Worm (Caenorhabditis elegans): Measurements from ENCODE around the gene shc-2.

Gene shc-2

DNA sequence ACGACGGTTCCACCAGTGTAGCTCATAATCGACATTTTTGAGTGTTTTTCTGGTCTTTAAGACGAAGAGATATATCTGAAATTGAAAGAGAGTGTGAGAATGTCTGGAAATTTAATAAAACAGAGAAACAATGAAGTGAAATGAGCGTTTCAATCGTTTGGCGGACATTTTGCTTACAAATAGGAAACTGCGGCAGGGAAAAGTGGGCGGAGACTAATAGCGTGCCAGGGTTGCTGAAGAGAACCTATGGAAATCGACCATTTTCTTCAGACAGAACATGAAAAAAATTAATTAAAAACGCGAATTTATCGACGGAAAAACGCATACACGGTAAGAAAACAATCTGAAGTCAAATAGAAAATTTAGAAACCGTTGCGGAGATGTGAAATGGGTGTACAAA, 13.6 kb upstream of the shc-2 start, which contains the start of gene pbs-3 (continued):
- TF ChIP-seq ets-4 (GFP tag; optimal IDR thresholded peaks at IDR 0.05) (no peak), madf-10 (tag; optimal IDR thresholded peaks at IDR 0.05) (no peak), aptf-3 (GFP tag; IDR thresholded peaks at IDR 0.05) (no peak), Y95B8A.8 (GFP tag; IDR thresholded peaks at IDR 0.05) (no peak), zim-3 (tag; optimal IDR thresholded peaks at IDR 0.05) (no peak), T07F8.4 (tag; optimal IDR thresholded peaks at IDR 0.05) (no peak), nfyb-1 (GFP tag; IDR thresholded peaks at IDR 0.05) (no peak), mxl-1 (tag; optimal IDR thresholded peaks at IDR 0.05) (no peak), sea-2 (GFP tag; IDR thresholded peaks at IDR 0.05) (no peak), F57A8.1 (GFP tag; optimal IDR thresholded peaks at IDR 0.05) (no peak), bed-2 (GFP tag; IDR thresholded peaks at IDR 0.05) (no peak), rcor-1 (GFP tag; IDR thresholded peaks at IDR 0.05) (peak; percentile 33; the same call in 1 of the 2 replicates), ztf-22 (GFP tag; optimal IDR thresholded peaks at IDR 0.05) (no peak), lsy-27 (tag; optimal IDR thresholded peaks at IDR 0.05; ENCODE audit: borderline replicate concordance, insufficient read depth) (no peak), pbrm-1 (GFP tag; IDR thresholded peaks at IDR 0.05) (peak; percentile 41; the same call in 1 of the 2 replicates), lin-26 (GFP tag; IDR thresholded peaks at IDR 0.05) (no peak), mes-4 (tag; optimal IDR thresholded peaks at IDR 0.05) (no peak), somi-1 (GFP tag; optimal IDR thresholded peaks at IDR 0.05) (no peak), snpc-3.4 (tag; optimal IDR thresholded peaks at IDR 0.05) (no peak), cebp-1 (GFP tag; IDR thresholded peaks at IDR 0.05) (no peak), cebp-1 (tag; optimal IDR thresholded peaks at IDR 0.05) (no peak), hlh-12 (tag; optimal IDR thresholded peaks at IDR 0.05) (no peak), ztf-18 (tag; optimal IDR thresholded peaks at IDR 0.05) (no peak), F33H1.4 (GFP tag; IDR thresholded peaks at IDR 0.05) (no peak), D2030.7 (GFP tag; IDR thresholded peaks at IDR 0.05) (peak; percentile 61), egl-44 (GFP tag; IDR thresholded peaks at IDR 0.05) (no peak)

DNA sequence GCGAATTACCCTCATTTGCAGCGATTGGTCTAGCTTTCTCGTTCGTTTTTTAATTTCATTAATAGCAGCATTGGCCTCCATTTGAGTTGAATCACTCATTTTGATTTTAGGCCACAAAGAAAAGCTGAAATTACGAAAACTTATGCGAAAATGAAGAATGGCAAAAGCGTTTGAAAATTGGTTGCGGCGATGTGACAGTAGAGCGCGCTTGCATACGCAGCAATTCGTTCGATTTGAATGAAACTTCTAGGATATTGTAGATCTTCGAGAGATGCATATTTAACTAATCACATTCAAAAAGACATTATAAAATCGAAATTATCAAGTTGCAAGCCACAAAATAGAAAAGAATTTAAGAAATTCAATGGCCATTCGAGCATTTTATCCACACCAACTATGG, 9.2 kb upstream of the shc-2 start, which contains the start of gene ulp-2:
Gene ulp-2, minus strand, starts transcription at position 158 of the 400 bp plus-strand sequence.
- peak; percentile 15; the same call in 1 of the 2 replicates for TF ChIP-seq hmg-1.2 (GFP tag; IDR thresholded peaks at IDR 0.05)
- TF ChIP-seq ztf-3 (GFP tag; optimal IDR thresholded peaks at IDR 0.05) = no peak

DNA sequence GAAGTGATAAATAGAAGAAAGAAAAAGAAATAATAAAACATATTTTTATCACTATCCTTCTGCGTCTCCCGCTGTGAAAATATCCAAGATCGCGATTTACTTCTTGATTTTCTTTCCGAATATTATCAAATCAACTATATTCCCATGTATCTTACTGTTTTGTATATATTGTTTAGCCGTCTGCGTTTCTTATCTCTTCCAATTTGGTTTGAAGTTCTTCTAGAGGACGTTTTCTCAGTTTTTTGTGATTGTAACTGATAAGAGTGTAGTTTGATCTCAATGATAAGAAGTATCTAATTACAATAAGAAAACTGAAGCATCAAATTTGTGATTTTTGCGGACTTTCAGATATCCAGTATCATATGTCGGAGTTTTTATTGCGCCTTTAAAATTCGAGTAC, 8.3 kb upstream of the shc-2 start:
- TF ChIP-seq mes-4 (tag; optimal IDR thresholded peaks at IDR 0.05) = no peak
- TF ChIP-seq nhr-80 (tag; optimal IDR thresholded peaks at IDR 0.05) = peak; percentile 45

DNA sequence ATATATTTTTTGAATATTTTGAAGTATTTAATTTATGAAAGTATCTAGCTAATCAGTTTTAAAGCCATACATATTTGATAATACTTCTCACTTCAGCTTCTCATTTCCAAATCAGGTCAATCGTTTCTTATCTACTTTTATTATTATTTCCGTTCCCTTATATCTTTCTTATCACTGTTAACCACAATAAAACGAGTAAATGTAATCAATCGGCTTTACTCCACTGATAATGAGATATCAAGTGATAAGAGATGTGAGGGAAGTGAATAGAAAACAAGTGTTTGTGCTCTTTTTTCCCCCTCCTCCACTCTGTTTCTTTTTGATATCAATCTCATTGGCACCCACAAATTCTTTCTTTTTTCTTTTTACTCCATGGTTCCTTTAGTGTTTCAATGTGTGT, 2.4 kb upstream of the shc-2 start:
- TF ChIP-seq madf-6 (GFP tag; IDR thresholded peaks at IDR 0.05) = no peak
- TF ChIP-seq him-1 (tag; optimal IDR thresholded peaks at IDR 0.05) = no peak
- no peak for TF ChIP-seq F37B4.10 (GFP tag; IDR thresholded peaks at IDR 0.05)
- no peak for TF ChIP-seq Y95B8A.8 (GFP tag; IDR thresholded peaks at IDR 0.05)
- no peak for TF ChIP-seq Y67H2A.10 (GFP tag; conservative IDR thresholded peaks at IDR 0.05)
- no peak for TF ChIP-seq akir-1 (GFP tag; optimal IDR thresholded peaks at IDR 0.05)

DNA sequence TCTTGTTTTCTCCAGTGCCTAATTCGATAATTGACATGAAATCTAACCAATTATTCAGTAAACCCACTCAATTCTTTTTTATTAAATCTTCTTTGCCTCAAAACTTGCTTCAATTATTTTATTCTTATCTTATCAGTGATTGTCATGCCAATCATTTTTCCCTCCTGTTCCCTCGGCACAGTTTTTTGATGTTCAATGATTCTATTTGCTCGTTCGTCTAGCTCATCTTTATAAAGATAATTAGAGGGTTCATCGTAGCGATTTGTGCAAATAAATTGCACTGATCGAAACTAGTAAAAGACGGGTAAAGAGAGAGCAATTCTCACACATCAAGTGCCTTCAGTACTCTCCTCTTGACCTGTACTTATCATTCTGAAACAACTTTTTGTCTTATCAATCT, 1.3 kb upstream of the shc-2 start:
- TF ChIP-seq nhr-80 (tag; optimal IDR thresholded peaks at IDR 0.05) = peak; percentile 81
- no peak for TF ChIP-seq F57A8.1 (GFP tag; optimal IDR thresholded peaks at IDR 0.05)
- no peak for TF ChIP-seq B0035.1 (tag; optimal IDR thresholded peaks at IDR 0.05)
- no peak for TF ChIP-seq rcor-1 (GFP tag; IDR thresholded peaks at IDR 0.05)
- TF ChIP-seq hrde-1 (tag; optimal IDR thresholded peaks at IDR 0.05; ENCODE audit: borderline replicate concordance) = no peak
